Fruit fly (Drosophila melanogaster) ovary, adult (tissue): ENCODE results near the gene Txl.
A peak's percentile ranks its signal among the peaks of the same experiment; 100 is the strongest.

ENCODE experiments used
- CG17801 ChIP-seq: fragments of 200-800 bp; optimal IDR thresholded peaks from 2 replicates; lab custom pipeline; 2019; ENCODE audit warnings: missing biosample characterization, mild to moderate bottlenecking, missing genetic modification characterization, moderate library complexity; ENCODE audit not compliant: partially characterized antibody

Gene Txl

dm6 chr3L:5808540-5809200 is 43.0 kb downstream of the Txl start:
- no peak for TF ChIP-seq CG17801 (GFP tag; lab: Kevin White, UChicago)

DNA sequence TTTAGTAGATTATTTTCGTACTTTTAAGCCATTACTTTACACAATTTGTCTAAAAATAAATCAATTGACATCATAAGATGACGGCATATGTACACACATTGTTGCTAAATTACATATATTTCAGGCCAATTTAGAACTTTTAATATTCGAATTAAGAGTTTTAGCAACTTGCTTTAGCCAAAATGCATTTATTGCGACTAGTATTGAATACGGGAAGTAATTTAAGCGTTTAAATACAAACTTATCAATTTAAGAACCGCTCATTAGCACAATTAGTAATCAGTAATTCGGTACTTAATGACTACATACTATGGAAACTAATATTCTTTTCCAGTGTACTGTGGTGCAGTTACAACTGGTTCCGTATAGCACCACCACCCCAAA is 43.5 kb downstream of the Txl start:
- no peak for TF ChIP-seq CG17801 (GFP tag; lab: Kevin White, UChicago)

- TF ChIP-seq CG17801 (GFP tag; lab: Kevin White, UChicago) = no peak
These were observed 44.1 kb downstream of the Txl start for dm6 chr3L:5809642-5810279.

dm6 chr3L:5810633-5811341 is 45.1 kb downstream of the Txl start, which contains the start of the genes S6k and kri:
Gene S6k (minus strand): TSS chr3L:5810931.
Gene kri (plus strand): TSS chr3L:5810973.
- TF ChIP-seq CG17801 (GFP tag; lab: Kevin White, UChicago) = peak; percentile 67

DNA sequence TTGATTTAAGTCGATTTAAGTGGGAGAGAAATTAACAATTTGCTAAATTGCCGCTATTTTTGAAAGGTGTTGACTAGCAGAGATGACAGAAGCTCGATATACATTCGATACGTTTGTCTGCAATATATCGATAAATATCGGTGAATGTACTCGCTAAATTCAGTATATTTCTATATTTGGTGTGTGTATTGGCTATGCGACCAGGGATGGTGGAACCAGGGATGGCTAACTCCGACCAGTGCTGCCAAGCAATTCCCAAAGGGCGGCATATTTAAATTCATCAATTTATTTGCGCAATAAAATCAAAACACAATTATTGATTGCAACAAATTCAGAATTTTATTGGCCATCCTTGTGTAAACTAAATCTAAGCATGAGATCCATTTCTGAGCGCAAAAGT is 47.4 kb downstream of the Txl start, which contains the start of gene mad2:
Gene mad2, minus strand, starts transcription at position 78 of the 400 bp plus-strand sequence.
- no peak for TF ChIP-seq CG17801 (GFP tag; lab: Kevin White, UChicago)
